Worm (Caenorhabditis elegans): ENCODE results near the gene cdc-42.

- TF ChIP-seq unc-39 (tag; optimal IDR thresholded peaks at IDR 0.05) (no peak), lin-13 (GFP tag; optimal IDR thresholded peaks at IDR 0.05) (no peak), ama-1 (optimal IDR thresholded peaks at IDR 0.05) (no peak), nhr-111 (GFP tag; optimal IDR thresholded peaks at IDR 0.05) (no peak), pqm-1 (tag; optimal IDR thresholded peaks at IDR 0.05) (no peak), lin-15B (tag; optimal IDR thresholded peaks at IDR 0.05) (no peak)
These were observed 50.1 kb downstream of the cdc-42 start for ce11 chrII:7666338-7666737.

Data from whole organism, L4 larva.